Worm (Caenorhabditis elegans) whole organism, L2 larva: ENCODE data around the gene C10E2.1.

Experiments
- egl-27 ChIP-seq: sonication (generic microtip); optimal IDR thresholded peaks from 3 replicates; lab custom pipeline; 2017; ENCODE audit warnings: missing biosample characterization, missing genetic modification reagents, missing genetic modification characterization
- elt-3 ChIP-seq: sonication (generic microtip); optimal IDR thresholded peaks from 2 replicates; lab custom pipeline; 2017; ENCODE audit warnings: missing biosample characterization, missing genetic modification characterization
- lin-11 ChIP-seq: fragments of 150-350 bp; sonication (generic microtip); optimal IDR thresholded peaks from 2 replicates; lab custom pipeline; 2014; ENCODE audit warnings: missing biosample characterization, missing genetic modification characterization, inconsistent platforms, mixed read lengths
- lin-39 ChIP-seq: fragments of 150-350 bp; optimal IDR thresholded peaks from 2 replicates; lab custom pipeline; 2014; ENCODE audit warnings: missing biosample characterization, missing genetic modification reagents, missing genetic modification characterization
- nhr-12 ChIP-seq: fragments of 150-350 bp; optimal IDR thresholded peaks from 2 replicates; lab custom pipeline; 2014; ENCODE audit warnings: missing biosample characterization, missing genetic modification characterization
- nhr-23 ChIP-seq: fragments of 150-350 bp; optimal IDR thresholded peaks from 2 replicates; lab custom pipeline; 2014; ENCODE audit warnings: missing biosample characterization, missing genetic modification reagents, missing genetic modification characterization
- nhr-237 ChIP-seq: fragments of 150-350 bp; optimal IDR thresholded peaks from 2 replicates; lab custom pipeline; 2014; ENCODE audit warnings: missing biosample characterization, missing genetic modification characterization

- no peak for TF ChIP-seq lin-11 (tag; lab: Kevin White, UChicago)
- TF ChIP-seq nhr-237 = no peak
- TF ChIP-seq nhr-12 (tag; lab: Kevin White, UChicago) = no peak
- no peak for TF ChIP-seq elt-3 (tag; lab: Kevin White, UChicago)
- TF ChIP-seq lin-39 (tag; lab: Kevin White, UChicago) = no peak
- no peak for TF ChIP-seq nhr-23 (tag; lab: Kevin White, UChicago)
- TF ChIP-seq egl-27 = no peak
Observed at ce11 chrX:16773421-16773820, 10.8 kb downstream of the C10E2.1 start.
